Worm (Caenorhabditis elegans): ENCODE data around the gene Y54G2A.32.
"Not testable (repeated sequence)": the region's sequence is repeated elsewhere in the genome, so short reads cannot be mapped to it uniquely, and the experiment has no call there.

Y54G2A.32 gene

DNA sequence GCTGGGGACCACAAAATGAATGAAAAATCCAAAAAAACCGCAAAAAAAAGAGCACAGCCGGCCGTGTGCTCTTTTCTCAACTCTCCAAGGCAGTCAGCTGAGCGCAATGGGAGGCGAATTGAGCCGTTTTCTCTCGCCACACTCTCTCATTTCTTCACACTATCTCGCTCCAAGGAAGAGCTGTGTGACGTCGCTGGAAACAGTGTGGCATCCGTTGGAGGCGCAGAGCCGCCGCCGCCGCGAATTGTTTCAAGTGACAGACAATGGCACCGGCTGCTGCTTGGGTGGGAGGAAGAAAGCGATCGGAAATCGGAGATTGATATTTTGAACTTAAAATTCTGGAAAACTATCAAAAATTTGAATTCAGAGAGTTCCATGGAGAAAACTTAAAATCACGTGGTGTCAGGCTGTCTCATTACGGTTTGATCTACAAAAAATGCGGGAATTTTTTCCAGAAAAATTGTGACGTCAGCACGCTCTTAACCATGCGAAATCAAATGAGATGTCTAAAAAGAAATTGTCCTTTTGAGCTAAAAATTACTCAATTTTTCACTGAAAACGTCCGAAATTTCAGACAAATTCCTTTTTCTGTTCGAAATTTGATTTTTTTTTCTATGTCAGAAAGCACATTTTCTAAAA, 27.6 kb upstream of the Y54G2A.32 start (continued):
- TF ChIP-seq set-16 (GFP tag; IDR thresholded peaks at IDR 0.05): peak; percentile 80
- no peak for TF ChIP-seq F26F4.8 (GFP tag; conservative IDR thresholded peaks at IDR 0.05)
- TF ChIP-seq ctbp-1 (GFP tag; IDR thresholded peaks at IDR 0.05): peak; percentile 58; the same call in 1 of the 2 replicates
- 0 out of 2 replicates have a peak, but pooled peaks have one; percentile 15 for TF ChIP-seq dmd-6 (GFP tag; IDR thresholded peaks at IDR 0.05)
- peak in 1 of 2 experiments; percentile 0 for TF ChIP-seq daf-16 (GFP tag; optimal IDR thresholded peaks at IDR 0.05)
- no peak for TF ChIP-seq daf-16 (tag; optimal IDR thresholded peaks at IDR 0.05)
- peak; percentile 5 for TF ChIP-seq fkh-10 (GFP tag; optimal IDR thresholded peaks at IDR 0.05)
- peak; percentile 74 for TF ChIP-seq hmg-1.1 (GFP tag; IDR thresholded peaks at IDR 0.05)
- peak; percentile 37; the same call in 1 of the 2 replicates for TF ChIP-seq pha-4 (GFP tag; IDR thresholded peaks at IDR 0.05)
- TF ChIP-seq pha-4 (tag; optimal IDR thresholded peaks at IDR 0.05): no peak

DNA sequence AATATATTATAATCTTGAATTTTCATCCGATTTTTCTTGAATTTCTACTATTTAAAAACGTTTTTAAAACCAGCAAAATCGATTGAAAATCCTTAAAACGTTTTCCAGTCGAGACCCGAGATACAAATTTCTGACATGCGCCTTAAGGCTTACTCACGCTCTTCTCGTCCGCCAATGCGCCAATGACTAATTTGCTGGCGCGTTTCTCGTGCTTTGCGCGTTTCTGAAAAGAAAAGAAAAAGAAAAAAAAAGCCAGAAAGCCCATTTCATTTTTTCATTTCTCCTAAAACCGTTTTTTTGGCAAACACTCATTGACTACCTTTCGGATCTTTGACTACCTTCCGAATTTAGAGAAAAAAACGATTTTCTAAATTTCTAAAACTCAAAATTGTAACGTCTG, 27.0 kb upstream of the Y54G2A.32 start:
- TF ChIP-seq F44E2.7 (GFP tag; IDR thresholded peaks at IDR 0.05): no peak
- no peak for TF ChIP-seq ces-1 (GFP tag; optimal IDR thresholded peaks at IDR 0.05)

DNA sequence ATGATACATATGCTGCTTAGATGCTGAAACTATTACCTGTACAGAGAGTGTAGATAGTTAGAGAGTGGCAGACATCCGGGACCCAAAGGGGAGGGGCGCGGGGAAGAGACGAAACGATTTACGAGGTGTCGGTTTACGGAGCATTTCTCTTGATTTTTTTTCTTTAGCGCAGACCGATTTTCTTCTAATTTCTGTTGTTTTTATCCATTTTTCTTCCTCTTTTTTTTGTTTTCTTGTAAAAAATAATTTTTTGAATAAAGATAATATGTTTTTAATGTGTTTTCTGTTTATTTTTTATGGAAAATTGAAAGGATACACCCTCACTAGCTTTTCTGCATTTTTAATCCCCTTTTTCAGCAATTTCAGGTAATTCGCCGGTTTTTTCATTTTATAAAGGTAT, 25.9 kb upstream of the Y54G2A.32 start, which contains the start of gene Y54G2A.72:
TSS of gene Y54G2A.72 (plus strand) at position 301 of the 400 bp plus-strand sequence.
- not testable (repeated sequence) for TF ChIP-seq daf-19 (GFP tag; conservative IDR thresholded peaks at IDR 0.05); mdl-1 (tag; optimal IDR thresholded peaks at IDR 0.05); skn-1 (tag; optimal IDR thresholded peaks at IDR 0.05)

DNA sequence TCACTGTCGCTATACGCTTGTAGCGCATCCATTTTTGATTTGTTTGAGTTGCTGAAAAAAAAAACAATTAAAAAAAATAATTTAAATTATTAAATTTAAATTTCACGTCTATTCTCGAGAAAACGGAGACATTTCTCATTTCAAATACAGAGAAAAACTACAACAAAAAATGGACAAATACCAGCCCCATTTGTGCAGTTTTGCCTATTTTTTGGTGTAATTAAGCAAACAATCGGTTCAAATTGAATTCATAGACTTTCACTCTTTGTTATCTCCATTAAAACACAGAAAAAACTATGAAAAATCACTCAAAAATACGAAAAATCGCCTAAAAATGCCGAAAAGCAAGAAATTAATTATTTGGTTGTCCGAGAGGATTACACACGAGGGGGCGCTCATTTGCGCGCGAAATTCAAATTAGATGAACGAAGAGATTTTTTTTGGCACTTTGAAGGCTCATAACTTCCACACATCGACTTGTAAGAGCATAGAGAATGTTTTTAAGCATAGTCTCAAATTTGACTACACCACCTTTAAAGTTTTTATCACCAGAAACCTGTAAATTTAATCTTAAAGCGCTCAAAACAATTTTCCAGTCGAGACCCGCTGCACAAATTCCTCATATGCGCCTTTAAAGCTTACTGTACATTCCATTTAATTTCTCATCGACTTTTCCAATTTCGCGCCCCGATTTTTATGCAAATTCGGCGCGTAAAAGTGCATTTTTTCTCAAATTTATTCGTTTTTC, 20.8 kb upstream of the Y54G2A.32 start, which contains the start of gene Y54G2A.12:
TSS of gene Y54G2A.12 (minus strand) at position 51 of the 748 bp plus-strand sequence.
- TF ChIP-seq ztf-7 (tag; optimal IDR thresholded peaks at IDR 0.05) (no peak), gei-8 (GFP tag; optimal IDR thresholded peaks at IDR 0.05) (no peak), F49E8.2 (tag; optimal IDR thresholded peaks at IDR 0.05; ENCODE audit: borderline replicate concordance) (peak; percentile 61), Y48G9A.11 (GFP tag; IDR thresholded peaks at IDR 0.05) (0 out of 2 replicates have a peak, but pooled peaks have one; percentile 46)

DNA sequence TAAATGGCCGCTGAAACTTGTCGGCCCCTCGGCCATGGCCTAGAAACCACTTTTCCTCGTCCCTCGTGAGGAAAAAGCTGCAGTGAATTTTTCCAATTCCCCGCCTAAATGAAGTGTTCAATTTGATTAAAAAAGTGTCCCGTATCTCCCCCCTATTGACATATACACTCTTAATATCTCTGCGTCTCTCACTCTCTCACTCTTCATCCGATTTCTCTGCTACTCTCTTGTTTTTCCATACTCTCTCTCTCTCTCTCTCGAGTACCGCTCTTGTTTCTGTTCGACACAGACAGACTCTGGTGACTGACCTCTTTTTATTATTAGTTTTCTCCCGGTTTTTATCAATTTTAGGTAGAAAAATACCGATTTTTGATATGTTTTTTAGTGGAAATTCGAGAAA, 18.7 kb upstream of the Y54G2A.32 start:
- TF ChIP-seq nhr-237 (tag; optimal IDR thresholded peaks at IDR 0.05) (no peak), R02D3.7 (tag; optimal IDR thresholded peaks at IDR 0.05) (no peak), ama-1 (optimal IDR thresholded peaks at IDR 0.05) (no peak), fkh-10 (GFP tag; optimal IDR thresholded peaks at IDR 0.05) (no peak), ctbp-1 (GFP tag; IDR thresholded peaks at IDR 0.05) (no peak), mep-1 (tag; optimal IDR thresholded peaks at IDR 0.05) (peak; percentile 40), egl-27 (tag; optimal IDR thresholded peaks at IDR 0.05) (no peak), dmd-8 (GFP tag; IDR thresholded peaks at IDR 0.05) (no peak), saeg-2 (GFP tag; IDR thresholded peaks at IDR 0.05) (no peak), dmd-9 (GFP tag; IDR thresholded peaks at IDR 0.05) (no peak), daf-19 (GFP tag; conservative IDR thresholded peaks at IDR 0.05) (no peak), zip-11 (GFP tag; IDR thresholded peaks at IDR 0.05) (no peak), fos-1 (tag; optimal IDR thresholded peaks at IDR 0.05) (no peak), aha-1 (tag) (no peak), madf-5 (GFP tag; IDR thresholded peaks at IDR 0.05) (no peak), lin-39 (tag; optimal IDR thresholded peaks at IDR 0.05) (no peak), mxl-3 (GFP tag; optimal IDR thresholded peaks at IDR 0.05) (no peak), arid-1 (GFP tag; conservative IDR thresholded peaks at IDR 0.05) (no peak), pha-4 (GFP tag; IDR thresholded peaks at IDR 0.05) (no peak), pha-4 (tag; optimal IDR thresholded peaks at IDR 0.05) (no peak), nhr-48 (tag; optimal IDR thresholded peaks at IDR 0.05) (no peak), zag-1 (tag; optimal IDR thresholded peaks at IDR 0.05) (no peak), lin-29 (GFP tag; IDR thresholded peaks at IDR 0.05) (no peak), mdl-1 (tag; optimal IDR thresholded peaks at IDR 0.05) (no peak), mes-2 (tag; optimal IDR thresholded peaks at IDR 0.05; ENCODE audit: poor library complexity, severe bottlenecking) (peak; percentile 51), nhr-76 (tag; optimal IDR thresholded peaks at IDR 0.05) (no peak), lin-38 (GFP tag; IDR thresholded peaks at IDR 0.05) (no peak), mxl-2 (GFP tag; conservative IDR thresholded peaks at IDR 0.05) (no peak), zfp-3 (GFP tag; conservative IDR thresholded peaks at IDR 0.05) (no peak)
